Fruit fly (Drosophila melanogaster) whole organism, embryonic: Measurements from ENCODE around the gene CG31898.

Experiments used
- ATbp ChIP-seq: fragments of 200-800 bp; sonication (Bioruptor generic); optimal IDR thresholded peaks from 2 replicates; lab custom pipeline; 2017; ENCODE audit warnings: missing biosample characterization, mild to moderate bottlenecking, missing genetic modification characterization, missing genetic modification reagents
- Adf1 ChIP-seq: fragments of 200-800 bp; sonication (Bioruptor generic); IDR thresholded peaks from 2 replicates; pipeline ENCODE4 v1.3.6; 2022; ENCODE audit warnings: missing biosample characterization, missing genetic modification characterization
- Atf-2 ChIP-seq: fragments of 200-800 bp; sonication (Bioruptor generic); optimal IDR thresholded peaks from 2 replicates; lab custom pipeline; 2016; ENCODE audit warnings: missing biosample characterization, missing genetic modification characterization
- Bdp1 ChIP-seq: fragments of 200-800 bp; sonication (Bioruptor generic); optimal IDR thresholded peaks from 3 replicates; lab custom pipeline; 2016; ENCODE audit warnings: missing biosample characterization, missing genetic modification characterization
- Bteb2 ChIP-seq: fragments of 200-800 bp; sonication (Bioruptor generic); optimal IDR thresholded peaks from 2 replicates; lab custom pipeline; 2016; ENCODE audit warnings: missing biosample characterization, missing genetic modification characterization
- CG10267 ChIP-seq: fragments of 200-800 bp; sonication (Bioruptor generic); optimal IDR thresholded peaks from 2 replicates; lab custom pipeline; 2018; ENCODE audit warnings: missing biosample characterization, mild to moderate bottlenecking, missing genetic modification characterization, moderate library complexity
- CG10274 ChIP-seq: fragments of 200-800 bp; sonication (Bioruptor generic); optimal IDR thresholded peaks from 3 replicates; lab custom pipeline; 2017; ENCODE audit warnings: missing biosample characterization, mild to moderate bottlenecking, missing genetic modification characterization
- CG10462 ChIP-seq: fragments of 200-800 bp; sonication (Bioruptor generic); optimal IDR thresholded peaks from 2 replicates; lab custom pipeline; 2016; ENCODE audit warnings: missing biosample characterization, missing genetic modification characterization
- CG10543 ChIP-seq: fragments of 200-800 bp; sonication (Bioruptor generic); optimal IDR thresholded peaks from 3 replicates; lab custom pipeline; 2017; ENCODE audit warnings: missing biosample characterization, mild to moderate bottlenecking, missing genetic modification characterization, moderate library complexity
- CG10565 ChIP-seq: fragments of 200-800 bp; sonication (Bioruptor generic); optimal IDR thresholded peaks from 3 replicates; lab custom pipeline; 2016; ENCODE audit warnings: missing biosample characterization, mild to moderate bottlenecking, missing genetic modification characterization
- CG10959 ChIP-seq: fragments of 200-800 bp; sonication (Bioruptor generic); IDR thresholded peaks from 2 replicates; pipeline ENCODE4 v1.3.6; 2022; ENCODE audit warnings: missing biosample characterization, missing genetic modification characterization
- CG10979 ChIP-seq: fragments of 200-800 bp; sonication (Bioruptor generic); optimal IDR thresholded peaks from 2 replicates; lab custom pipeline; 2018; ENCODE audit warnings: missing biosample characterization, mild to moderate bottlenecking, missing genetic modification characterization, moderate library complexity
- CG13424 ChIP-seq: fragments of 200-800 bp; sonication (Bioruptor generic); optimal IDR thresholded peaks from 2 replicates; lab custom pipeline; 2019; ENCODE audit warnings: missing biosample characterization, mild to moderate bottlenecking, missing genetic modification characterization, moderate library complexity
- CG15601 ChIP-seq: fragments of 200-800 bp; sonication (Bioruptor generic); optimal IDR thresholded peaks from 3 replicates; lab custom pipeline; 2019; ENCODE audit warnings: missing biosample characterization, mild to moderate bottlenecking, missing genetic modification characterization, moderate library complexity
- CG16863 ChIP-seq: fragments of 200-800 bp; sonication (Bioruptor generic); optimal IDR thresholded peaks from 3 replicates; lab custom pipeline; 2016; ENCODE audit warnings: missing biosample characterization, missing genetic modification characterization
- CG17328 ChIP-seq: fragments of 200-800 bp; sonication (Bioruptor generic); IDR thresholded peaks from 2 replicates; pipeline ENCODE4 v1.3.6; 2022; ENCODE audit warnings: missing biosample characterization, missing genetic modification characterization
- CG17802 ChIP-seq: fragments of 200-800 bp; sonication (Bioruptor generic); optimal IDR thresholded peaks from 2 replicates; lab custom pipeline; 2018; ENCODE audit warnings: missing biosample characterization, mild to moderate bottlenecking, missing genetic modification characterization, moderate library complexity
- CG2129 ChIP-seq: fragments of 200-800 bp; sonication (Bioruptor generic); IDR thresholded peaks from 2 replicates; pipeline ENCODE4 v1.3.6; 2022; ENCODE audit warnings: missing biosample characterization, missing genetic modification characterization; ENCODE audit not compliant: partially characterized antibody
- CG30431 ChIP-seq: fragments of 200-800 bp; sonication (Bioruptor generic); optimal IDR thresholded peaks from 2 replicates; lab custom pipeline; 2017; ENCODE audit warnings: missing biosample characterization, missing genetic modification characterization
- CG34422 ChIP-seq: fragments of 200-800 bp; sonication (Bioruptor generic); IDR thresholded peaks from 3 replicates; pipeline ENCODE4 v1.3.6; 2022; ENCODE audit warnings: missing biosample characterization, missing genetic modification characterization
- CG4282 ChIP-seq: fragments of 200-800 bp; sonication (Bioruptor generic); optimal IDR thresholded peaks from 2 replicates; lab custom pipeline; 2016; ENCODE audit warnings: missing biosample characterization, missing genetic modification characterization
- CG4854 ChIP-seq: fragments of 200-800 bp; sonication (Bioruptor generic); optimal IDR thresholded peaks from 2 replicates; lab custom pipeline; 2016; ENCODE audit warnings: missing biosample characterization, missing genetic modification characterization, inconsistent platforms
- CG6854 ChIP-seq: fragments of 200-800 bp; sonication (Bioruptor generic); optimal IDR thresholded peaks from 3 replicates; lab custom pipeline; 2017; ENCODE audit warnings: missing biosample characterization, mild to moderate bottlenecking, missing genetic modification characterization
- CG7271 ChIP-seq: fragments of 200-800 bp; sonication (Bioruptor generic); optimal IDR thresholded peaks from 2 replicates; lab custom pipeline; 2018; ENCODE audit warnings: missing biosample characterization, mild to moderate bottlenecking, missing genetic modification characterization, moderate library complexity
- CkIIα-i1 ChIP-seq: fragments of 200-800 bp; sonication (Bioruptor generic); IDR thresholded peaks from 2 replicates; pipeline ENCODE4 v1.3.6; 2022; ENCODE audit warnings: missing biosample characterization, missing genetic modification characterization
- CoRest ChIP-seq: fragments of 200-800 bp; sonication (Bioruptor generic); optimal IDR thresholded peaks from 3 replicates; lab custom pipeline; 2018; ENCODE audit warnings: missing biosample characterization, mild to moderate bottlenecking, missing genetic modification characterization, moderate library complexity
- D19B ChIP-seq: fragments of 200-800 bp; sonication (Bioruptor generic); optimal IDR thresholded peaks from 2 replicates; lab custom pipeline; 2017; ENCODE audit warnings: missing biosample characterization, mild to moderate bottlenecking, missing genetic modification characterization
- Dp ChIP-seq: fragments of 200-800 bp; sonication (Bioruptor generic); optimal IDR thresholded peaks from 2 replicates; lab custom pipeline; 2018; ENCODE audit warnings: missing biosample characterization, mild to moderate bottlenecking, missing genetic modification characterization, moderate library complexity
- HHEX ChIP-seq: fragments of 200-800 bp; sonication (Bioruptor generic); optimal IDR thresholded peaks from 3 replicates; lab custom pipeline; 2017; ENCODE audit warnings: missing biosample characterization, mild to moderate bottlenecking, missing genetic modification characterization, missing genetic modification reagents
- Hand ChIP-seq: fragments of 200-800 bp; sonication (Bioruptor generic); optimal IDR thresholded peaks from 2 replicates; lab custom pipeline; 2017; ENCODE audit warnings: mild to moderate bottlenecking, missing biosample characterization, missing genetic modification reagents, missing genetic modification characterization
- Hr39 ChIP-seq: fragments of >200 bp; optimal IDR thresholded peaks from 2 replicates; lab custom pipeline; 2017
- Lpt ChIP-seq: fragments of >200 bp; optimal IDR thresholded peaks from 2 replicates; lab custom pipeline; 2018; ENCODE audit warnings: missing biosample characterization, missing genetic modification characterization
- MBD-R2 ChIP-seq: fragments of 200-800 bp; sonication (Bioruptor generic); IDR thresholded peaks from 2 replicates; pipeline ENCODE4 v1.3.6; 2022; ENCODE audit warnings: missing biosample characterization, missing genetic modification characterization
- MTF-1 ChIP-seq: fragments of 200-800 bp; sonication (Bioruptor generic); optimal IDR thresholded peaks from 2 replicates; lab custom pipeline; 2018; ENCODE audit warnings: missing biosample characterization, mild to moderate bottlenecking, missing genetic modification characterization, borderline replicate concordance
- Mrtf ChIP-seq: fragments of 200-800 bp; sonication (Bioruptor generic); IDR thresholded peaks from 3 replicates; pipeline ENCODE4 v1.3.6; 2022; ENCODE audit warnings: missing biosample characterization, missing genetic modification characterization
- Vsx1 ChIP-seq: fragments of 200-800 bp; sonication (Bioruptor generic); optimal IDR thresholded peaks from 2 replicates; lab custom pipeline; 2017; ENCODE audit warnings: missing biosample characterization, mild to moderate bottlenecking, missing genetic modification characterization, missing genetic modification reagents
- bcd ChIP-seq: fragments of 200-800 bp; sonication (Bioruptor generic); optimal IDR thresholded peaks from 2 replicates; lab custom pipeline; 2017; ENCODE audit warnings: missing biosample characterization, mild to moderate bottlenecking, missing genetic modification characterization
- gfzf ChIP-seq: fragments of 200-800 bp; sonication (Bioruptor generic); optimal IDR thresholded peaks from 2 replicates; lab custom pipeline; 2016; ENCODE audit warnings: missing biosample characterization, mild to moderate bottlenecking, missing genetic modification characterization, moderate library complexity
- grn ChIP-seq: fragments of 200-800 bp; sonication (Bioruptor generic); optimal IDR thresholded peaks from 3 replicates; lab custom pipeline; 2017; ENCODE audit warnings: missing biosample characterization, missing genetic modification characterization
- hkb ChIP-seq, 2 experiments: fragments of 200-800 bp in 1 of 2; fragments of >200 bp in 1 of 2; sonication (Bioruptor generic) in 1 of 2; IDR thresholded peaks in 1 of 2; optimal IDR thresholded peaks in 1 of 2; 2 replicates each; pipeline versions ENCODE4 v1.3.6 to Lab custom; 2017 to 2022; ENCODE audit warnings: missing biosample characterization in 1 of 2, missing genetic modification characterization in 1 of 2
- jigr1 ChIP-seq: fragments of 200-800 bp; sonication (Bioruptor generic); IDR thresholded peaks from 3 replicates; pipeline ENCODE4 v1.3.6; 2022; ENCODE audit warnings: missing biosample characterization, missing genetic modification characterization
- pb ChIP-seq: fragments of 200-800 bp; sonication (Bioruptor generic); optimal IDR thresholded peaks from 3 replicates; lab custom pipeline; 2016; ENCODE audit warnings: missing biosample characterization, missing genetic modification characterization
- pita ChIP-seq: fragments of 200-800 bp; sonication (Bioruptor generic); optimal IDR thresholded peaks from 2 replicates; lab custom pipeline; 2017; ENCODE audit warnings: missing biosample characterization, mild to moderate bottlenecking, missing genetic modification characterization
- repo ChIP-seq: fragments of 200-800 bp; sonication (Bioruptor generic); optimal IDR thresholded peaks from 2 replicates; lab custom pipeline; 2016; ENCODE audit warnings: missing biosample characterization, missing genetic modification characterization
- sisA ChIP-seq: fragments of 200-800 bp; sonication (Bioruptor generic); IDR thresholded peaks from 2 replicates; pipeline ENCODE4 v1.3.6; 2022; ENCODE audit warnings: missing biosample characterization, missing genetic modification characterization
- tx ChIP-seq: fragments of 200-800 bp; sonication (Bioruptor generic); optimal IDR thresholded peaks from 2 replicates; lab custom pipeline; 2016; ENCODE audit warnings: missing biosample characterization, missing genetic modification characterization
- z ChIP-seq: fragments of 200-800 bp; sonication (Bioruptor generic); IDR thresholded peaks from 3 replicates; pipeline ENCODE4 v1.3.6; 2022; ENCODE audit warnings: missing biosample characterization, missing genetic modification characterization
- zf30C ChIP-seq: fragments of 200-800 bp; sonication (Bioruptor generic); optimal IDR thresholded peaks from 3 replicates; lab custom pipeline; 2018; ENCODE audit warnings: missing biosample characterization, mild to moderate bottlenecking, missing genetic modification characterization

The CG31898 gene

DNA sequence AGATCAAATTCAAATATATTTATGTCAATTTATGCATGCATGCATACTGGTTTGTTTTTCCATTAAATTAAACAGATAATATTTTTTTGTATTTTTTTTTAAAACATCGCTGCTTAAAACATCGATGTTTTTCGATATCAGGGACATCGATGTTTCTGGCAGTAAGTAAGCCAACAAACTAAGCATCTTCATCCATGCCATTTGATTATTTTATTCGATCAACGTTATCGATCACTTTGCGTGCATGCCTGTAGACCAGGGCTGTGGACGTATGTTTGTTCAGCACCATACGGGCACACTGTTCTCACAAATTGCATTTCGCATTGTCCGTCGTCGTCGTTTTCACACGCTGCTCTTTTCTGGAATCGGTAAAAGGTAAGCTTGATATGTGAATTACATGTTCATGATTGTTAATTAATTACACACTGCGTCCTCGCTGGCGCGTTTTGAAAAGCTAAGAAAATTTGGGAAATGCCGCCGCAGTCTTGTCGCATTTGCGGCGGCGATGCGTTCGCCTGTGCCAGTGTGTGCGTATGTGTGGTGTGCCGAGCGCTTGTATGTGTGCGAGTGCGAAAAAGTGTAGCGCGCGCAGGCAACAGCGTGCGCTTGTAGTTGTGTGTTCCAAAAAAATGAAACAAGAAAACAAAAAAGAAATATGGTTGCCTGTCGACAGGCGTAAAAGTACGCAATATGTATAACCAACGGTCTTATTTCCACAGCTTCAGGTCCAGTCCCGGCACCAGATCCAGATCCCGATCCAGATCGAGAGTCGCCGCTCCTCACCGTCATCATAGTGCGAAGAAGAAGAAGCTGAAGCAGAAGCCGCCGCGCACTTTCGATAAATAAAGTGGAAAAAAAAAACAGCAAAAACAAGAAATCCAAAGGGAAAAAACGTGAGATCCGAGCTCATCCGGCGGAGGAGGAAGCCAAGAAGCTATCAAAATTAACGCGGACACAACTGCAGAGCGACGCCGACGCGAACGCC is 3.4 kb downstream of the CG31898 start, which contains the start of gene emb (continued):
- no peak for TF ChIP-seq ATbp (GFP tag; lab: Kevin White, UChicago)
- no peak for TF ChIP-seq Mrtf
- 0 out of 2 replicates have a peak, but pooled peaks have one; percentile 24 for TF ChIP-seq CG17328
- peak; percentile 68 for TF ChIP-seq bcd (GFP tag; lab: Kevin White, UChicago)
- no peak for TF ChIP-seq zf30C (GFP tag; lab: Kevin White, UChicago)
- peak; percentile 18 for TF ChIP-seq Atf-2
- TF ChIP-seq CG10267 (tag; lab: Kevin White, UChicago): peak; percentile 74
- TF ChIP-seq grn (GFP tag; lab: Kevin White, UChicago): no peak
- peak; percentile 69 for TF ChIP-seq MBD-R2 (GFP tag; lab: Robert Waterston, UW)
- TF ChIP-seq CkIIα-i1 (GFP tag; lab: Robert Waterston, UW): no peak
- TF ChIP-seq tx (GFP tag; lab: Kevin White, UChicago): peak; percentile 44
- TF ChIP-seq CG17802 (tag; lab: Kevin White, UChicago): peak; percentile 40
- no peak for TF ChIP-seq Hr39
- no peak for TF ChIP-seq CG10543
- no peak for TF ChIP-seq HHEX (GFP tag; lab: Kevin White, UChicago)
- no peak for TF ChIP-seq CG6854
- TF ChIP-seq repo (GFP tag; lab: Kevin White, UChicago): peak; percentile 19
- no peak for TF ChIP-seq CoRest (tag; lab: Kevin White, UChicago)
- no peak for TF ChIP-seq CG10959 (GFP tag; lab: Robert Waterston, UW)
- no peak for TF ChIP-seq D19B (GFP tag; lab: Kevin White, UChicago)
- TF ChIP-seq CG2129 (GFP tag; lab: Robert Waterston, UW): peak; percentile 67; the same call in 1 of the 2 replicates
- TF ChIP-seq CG10462 (GFP tag; lab: Kevin White, UChicago): no peak
- no peak for TF ChIP-seq hkb (optimal IDR thresholded peaks at IDR 0.05; lab: Kevin White, UChicago)
- no peak for TF ChIP-seq hkb (GFP tag; IDR thresholded peaks at IDR 0.05; lab: Robert Waterston, UW)
- TF ChIP-seq z (GFP tag; lab: Robert Waterston, UW): no peak
- TF ChIP-seq Vsx1 (GFP tag; lab: Kevin White, UChicago): no peak
- peak; percentile 23 for TF ChIP-seq Bdp1 (GFP tag; lab: Kevin White, UChicago)
- peak; percentile 47 for TF ChIP-seq CG15601
- no peak for TF ChIP-seq CG10565
- no peak for TF ChIP-seq CG4282 (GFP tag; lab: Kevin White, UChicago)
- peak; percentile 14 for TF ChIP-seq Bteb2 (GFP tag; lab: Kevin White, UChicago)
- TF ChIP-seq Adf1 (GFP tag; lab: Robert Waterston, UW): peak; percentile 42; the same call in 1 of the 2 replicates
- TF ChIP-seq Lpt (GFP tag; lab: Kevin White, UChicago): no peak
- peak; percentile 57; the same call in 1 of the 3 replicates for TF ChIP-seq jigr1
- TF ChIP-seq CG10979 (tag; lab: Kevin White, UChicago): peak; percentile 11
- TF ChIP-seq sisA (GFP tag; lab: Robert Waterston, UW): no peak
- TF ChIP-seq pb: peak; percentile 36
- no peak for TF ChIP-seq CG30431
- no peak for TF ChIP-seq CG10274 (GFP tag; lab: Kevin White, UChicago)
- TF ChIP-seq pita (GFP tag; lab: Kevin White, UChicago): no peak
- TF ChIP-seq gfzf: peak; percentile 69
- TF ChIP-seq CG7271: no peak
- peak; percentile 1 for TF ChIP-seq CG16863 (GFP tag; lab: Kevin White, UChicago)
- TF ChIP-seq Hand (GFP tag; lab: Kevin White, UChicago): no peak
- no peak for TF ChIP-seq MTF-1 (GFP tag; lab: Kevin White, UChicago)
- peak; percentile 79; the same call in 1 of the 3 replicates for TF ChIP-seq CG34422 (GFP tag; lab: Robert Waterston, UW)
- peak; percentile 43 for TF ChIP-seq CG4854 (GFP tag; lab: Kevin White, UChicago)
- peak; percentile 65 for TF ChIP-seq Dp (GFP tag; lab: Kevin White, UChicago)
- TF ChIP-seq CG13424 (tag; lab: Kevin White, UChicago): peak; percentile 26
